Worm (Caenorhabditis elegans): ENCODE results near the gene F44G4.6.

The F44G4.6 gene

ce11 chrII:9001743-9002222 is at the start of gene F44G4.6:
Gene F44G4.6 (minus strand): TSS chrII:9001793.
- no peak for TF ChIP-seq ref-1 (GFP tag; conservative IDR thresholded peaks at IDR 0.05)

- TF ChIP-seq klf-2 (GFP tag; conservative IDR thresholded peaks at IDR 0.05) (no peak), med-1 (GFP tag; optimal IDR thresholded peaks at IDR 0.05; ENCODE audit: insufficient read depth) (no peak), flt-1 (GFP tag; IDR thresholded peaks at IDR 0.05) (no peak), tab-1 (GFP tag; IDR thresholded peaks at IDR 0.05) (no peak), T22C8.4 (GFP tag; IDR thresholded peaks at IDR 0.05) (no peak), cog-1 (tag; optimal IDR thresholded peaks at IDR 0.05) (no peak), ztf-29 (GFP tag; IDR thresholded peaks at IDR 0.05) (no peak), ref-1 (GFP tag; conservative IDR thresholded peaks at IDR 0.05) (no peak), ztf-23 (GFP tag; IDR thresholded peaks at IDR 0.05) (no peak)
Observed at ce11 chrII:9042059-9042458, 40.5 kb upstream of the F44G4.6 start.

ce11 chrII:9041306-9041705 is 39.7 kb upstream of the F44G4.6 start, which contains the start of gene F37B12.3:
Gene F37B12.3 (minus strand): TSS chrII:9041406.
- TF ChIP-seq flt-1 (GFP tag; IDR thresholded peaks at IDR 0.05) (no peak), ref-1 (GFP tag; conservative IDR thresholded peaks at IDR 0.05) (no peak), T22C8.4 (GFP tag; IDR thresholded peaks at IDR 0.05) (no peak), cog-1 (tag; optimal IDR thresholded peaks at IDR 0.05) (no peak), ztf-23 (GFP tag; IDR thresholded peaks at IDR 0.05) (no peak), klf-2 (GFP tag; conservative IDR thresholded peaks at IDR 0.05) (no peak)

DNA sequence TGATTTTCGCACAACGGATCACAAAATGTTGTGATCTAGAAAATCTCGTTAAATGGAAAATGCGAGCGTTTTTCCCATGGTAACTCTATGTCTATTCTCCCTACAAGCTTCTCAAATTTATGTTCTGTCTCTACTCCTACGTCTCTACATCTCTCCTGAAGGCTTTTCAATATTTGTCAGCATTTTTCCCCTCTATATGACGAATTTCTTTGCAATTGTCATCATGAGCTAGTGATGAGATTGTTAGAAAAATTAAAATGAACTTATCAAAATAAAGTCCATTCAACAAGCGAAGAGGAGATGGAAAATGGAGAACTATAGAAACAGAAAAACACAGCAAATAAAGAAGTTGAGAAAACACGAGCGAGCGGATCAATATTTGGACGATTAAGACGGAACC is 37.1 kb upstream of the F44G4.6 start:
- no peak for TF ChIP-seq tab-1 (GFP tag; IDR thresholded peaks at IDR 0.05)
- TF ChIP-seq klf-2 (GFP tag; conservative IDR thresholded peaks at IDR 0.05) = no peak
- TF ChIP-seq flt-1 (GFP tag; IDR thresholded peaks at IDR 0.05) = no peak
- TF ChIP-seq ref-1 (GFP tag; conservative IDR thresholded peaks at IDR 0.05) = no peak
- TF ChIP-seq cog-1 (tag; optimal IDR thresholded peaks at IDR 0.05) = no peak
- no peak for TF ChIP-seq ztf-23 (GFP tag; IDR thresholded peaks at IDR 0.05)
- TF ChIP-seq med-1 (GFP tag; optimal IDR thresholded peaks at IDR 0.05; ENCODE audit: insufficient read depth) = no peak
- TF ChIP-seq T22C8.4 (GFP tag; IDR thresholded peaks at IDR 0.05) = no peak
- TF ChIP-seq ztf-29 (GFP tag; IDR thresholded peaks at IDR 0.05) = no peak

DNA sequence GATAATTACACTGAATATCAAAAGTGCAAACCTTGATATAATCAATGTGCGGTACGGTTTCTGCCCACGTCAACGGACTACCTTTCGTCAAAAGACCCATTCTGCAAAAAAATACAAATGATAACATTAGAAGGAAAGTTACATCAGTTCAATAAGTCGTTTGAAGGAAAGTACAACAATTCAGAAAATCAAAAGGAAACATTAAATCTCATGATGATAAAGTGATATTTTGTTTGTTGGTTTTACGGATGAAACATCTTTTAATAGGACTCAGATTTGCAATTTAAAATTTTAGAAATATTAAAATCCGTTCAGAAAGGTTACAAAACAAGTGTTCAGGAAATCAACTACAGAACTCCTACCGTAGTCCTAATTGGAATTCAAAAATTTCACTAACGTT is 36.6 kb upstream of the F44G4.6 start, which contains the start of gene gcs-1:
Gene gcs-1, minus strand, starts transcription at position 101 of the 400 bp plus-strand sequence.
- TF ChIP-seq ztf-29 (GFP tag; IDR thresholded peaks at IDR 0.05) (no peak), ref-1 (GFP tag; conservative IDR thresholded peaks at IDR 0.05) (no peak), med-1 (GFP tag; optimal IDR thresholded peaks at IDR 0.05; ENCODE audit: insufficient read depth) (no peak), T22C8.4 (GFP tag; IDR thresholded peaks at IDR 0.05) (no peak), cog-1 (tag; optimal IDR thresholded peaks at IDR 0.05) (no peak), flt-1 (GFP tag; IDR thresholded peaks at IDR 0.05) (no peak), klf-2 (GFP tag; conservative IDR thresholded peaks at IDR 0.05) (no peak), tab-1 (GFP tag; IDR thresholded peaks at IDR 0.05) (no peak), ztf-23 (GFP tag; IDR thresholded peaks at IDR 0.05) (no peak)

- no peak for TF ChIP-seq ztf-23 (GFP tag; IDR thresholded peaks at IDR 0.05)
- no peak for TF ChIP-seq cog-1 (tag; optimal IDR thresholded peaks at IDR 0.05)
- no peak for TF ChIP-seq med-1 (GFP tag; optimal IDR thresholded peaks at IDR 0.05; ENCODE audit: insufficient read depth)
- TF ChIP-seq klf-2 (GFP tag; conservative IDR thresholded peaks at IDR 0.05) = no peak
- no peak for TF ChIP-seq ref-1 (GFP tag; conservative IDR thresholded peaks at IDR 0.05)
- no peak for TF ChIP-seq tab-1 (GFP tag; IDR thresholded peaks at IDR 0.05)
- TF ChIP-seq flt-1 (GFP tag; IDR thresholded peaks at IDR 0.05) = no peak
- no peak for TF ChIP-seq ztf-29 (GFP tag; IDR thresholded peaks at IDR 0.05)
- no peak for TF ChIP-seq T22C8.4 (GFP tag; IDR thresholded peaks at IDR 0.05)
Observed at ce11 chrII:9033034-9033433, 31.4 kb upstream of the F44G4.6 start.

DNA sequence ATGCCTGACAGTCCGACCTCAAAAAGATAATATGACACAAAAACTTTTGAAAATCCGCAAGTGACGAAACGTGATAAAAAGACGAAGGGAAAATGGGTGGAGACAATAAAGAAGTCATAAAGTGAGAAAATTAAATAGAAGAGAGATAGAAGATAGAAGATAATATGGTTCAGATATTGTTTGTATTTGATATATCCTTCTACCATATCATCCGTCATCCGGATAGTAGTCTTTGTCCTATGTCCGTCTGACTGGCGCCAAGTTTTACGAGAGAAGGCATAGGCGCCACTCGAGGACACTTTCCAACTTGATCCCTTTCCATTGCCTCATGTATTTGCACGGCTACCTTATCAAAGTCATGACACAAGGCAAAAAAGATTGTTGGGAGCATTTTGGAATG is 30.3 kb upstream of the F44G4.6 start:
- TF ChIP-seq klf-2 (GFP tag; conservative IDR thresholded peaks at IDR 0.05) (no peak), med-1 (GFP tag; optimal IDR thresholded peaks at IDR 0.05; ENCODE audit: insufficient read depth) (no peak), cog-1 (tag; optimal IDR thresholded peaks at IDR 0.05) (no peak)

DNA sequence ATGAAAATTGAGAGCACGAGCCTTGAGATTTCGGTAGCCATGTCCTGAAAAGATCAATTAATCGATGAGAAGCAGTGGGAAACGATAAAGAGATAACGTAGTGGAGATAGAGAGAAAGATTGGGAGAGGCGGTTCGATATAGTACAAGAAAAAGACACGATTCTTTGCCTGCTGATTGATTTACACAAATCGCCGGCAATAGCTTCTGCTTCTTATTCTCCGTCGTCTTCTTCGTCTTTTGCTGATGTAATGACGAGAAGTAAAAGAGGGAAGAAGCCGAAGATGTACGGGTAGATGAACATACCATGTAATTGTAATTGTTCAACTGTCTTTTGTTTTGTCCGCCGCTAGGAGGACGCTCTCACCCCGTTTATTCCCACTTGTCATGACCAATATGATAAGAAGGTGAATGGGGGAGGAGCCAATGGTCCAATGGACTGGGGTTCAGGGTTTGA is 27.7 kb upstream of the F44G4.6 start, which contains the start of gene F37B12.1:
Gene F37B12.1, minus strand, starts transcription at position 51 of the 455 bp plus-strand sequence.
- TF ChIP-seq flt-1 (GFP tag; IDR thresholded peaks at IDR 0.05) = no peak
- no peak for TF ChIP-seq ref-1 (GFP tag; conservative IDR thresholded peaks at IDR 0.05)
- TF ChIP-seq med-1 (GFP tag; optimal IDR thresholded peaks at IDR 0.05; ENCODE audit: insufficient read depth) = no peak
- TF ChIP-seq ztf-29 (GFP tag; IDR thresholded peaks at IDR 0.05) = no peak
- no peak for TF ChIP-seq tab-1 (GFP tag; IDR thresholded peaks at IDR 0.05)
- TF ChIP-seq ztf-23 (GFP tag; IDR thresholded peaks at IDR 0.05) = no peak

DNA sequence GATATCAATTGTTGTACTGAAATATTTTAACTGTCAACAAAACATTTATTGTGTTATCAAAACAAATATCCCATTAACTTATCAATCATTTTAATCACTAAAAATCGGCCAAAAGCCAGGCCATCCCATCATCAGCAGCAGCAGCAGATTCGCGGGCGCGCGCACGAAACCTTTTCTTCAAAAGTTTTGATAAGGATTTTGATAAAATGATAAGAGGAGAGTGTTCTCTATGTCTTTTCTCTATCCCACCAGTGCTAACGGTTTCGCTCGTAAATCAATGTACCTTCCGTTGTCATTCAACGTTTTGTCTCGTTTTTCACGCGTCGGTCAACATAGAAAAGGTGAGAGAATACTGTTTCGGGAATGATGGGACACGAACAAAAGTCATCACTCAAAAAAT is 26.5 kb upstream of the F44G4.6 start:
- TF ChIP-seq ztf-23 (GFP tag; IDR thresholded peaks at IDR 0.05) (no peak), tab-1 (GFP tag; IDR thresholded peaks at IDR 0.05) (no peak), klf-2 (GFP tag; conservative IDR thresholded peaks at IDR 0.05) (no peak), med-1 (GFP tag; optimal IDR thresholded peaks at IDR 0.05; ENCODE audit: insufficient read depth) (no peak), flt-1 (GFP tag; IDR thresholded peaks at IDR 0.05) (no peak), cog-1 (tag; optimal IDR thresholded peaks at IDR 0.05) (no peak), T22C8.4 (GFP tag; IDR thresholded peaks at IDR 0.05) (no peak), ztf-29 (GFP tag; IDR thresholded peaks at IDR 0.05) (no peak), ref-1 (GFP tag; conservative IDR thresholded peaks at IDR 0.05) (no peak)

- TF ChIP-seq T22C8.4 (GFP tag; IDR thresholded peaks at IDR 0.05) = no peak
- TF ChIP-seq ztf-23 (GFP tag; IDR thresholded peaks at IDR 0.05) = no peak
- no peak for TF ChIP-seq ref-1 (GFP tag; conservative IDR thresholded peaks at IDR 0.05)
- TF ChIP-seq ztf-29 (GFP tag; IDR thresholded peaks at IDR 0.05) = no peak
- no peak for TF ChIP-seq klf-2 (GFP tag; conservative IDR thresholded peaks at IDR 0.05)
- no peak for TF ChIP-seq cog-1 (tag; optimal IDR thresholded peaks at IDR 0.05)
- TF ChIP-seq med-1 (GFP tag; optimal IDR thresholded peaks at IDR 0.05; ENCODE audit: insufficient read depth) = no peak
- no peak for TF ChIP-seq flt-1 (GFP tag; IDR thresholded peaks at IDR 0.05)
- TF ChIP-seq tab-1 (GFP tag; IDR thresholded peaks at IDR 0.05) = no peak
Observed at ce11 chrII:9026348-9026747, 24.8 kb upstream of the F44G4.6 start.
